Worm (Caenorhabditis elegans) whole organism, L4 larva: ENCODE measurements around the gene rme-4.
A peak's percentile ranks its signal among the peaks of the same experiment; 100 is the strongest.

Experiments
- F10B5.3 ChIP-seq: sonication (generic microtip); optimal IDR thresholded peaks from 2 replicates; lab custom pipeline; 2016; ENCODE audit warnings: mild to moderate bottlenecking, missing genetic modification characterization, missing compliant biosample characterization
- F37D6.2 ChIP-seq: sonication (generic microtip); optimal IDR thresholded peaks from 2 replicates; lab custom pipeline; 2016; ENCODE audit warnings: mild to moderate bottlenecking, missing genetic modification characterization, missing compliant biosample characterization
- F49E8.2 ChIP-seq: sonication (generic microtip); optimal IDR thresholded peaks from 2 replicates; lab custom pipeline; 2016; ENCODE audit warnings: missing compliant biosample characterization, mild to moderate bottlenecking, missing genetic modification characterization, borderline replicate concordance
- Y105C5A.15 ChIP-seq: fragments of 200-800 bp; sonication (Bioruptor generic); IDR thresholded peaks from 2 replicates; pipeline ENCODE4 v1.3.6; 2022; ENCODE audit warnings: missing genetic modification characterization, missing compliant biosample characterization
- Y5F2A.4 ChIP-seq: fragments of 200-800 bp; sonication (Bioruptor generic); optimal IDR thresholded peaks from 2 replicates; lab custom pipeline; 2018; ENCODE audit warnings: mild to moderate bottlenecking, missing genetic modification characterization, missing compliant biosample characterization
- ZK337.2 ChIP-seq: fragments of 200-800 bp; sonication (Bioruptor generic); IDR thresholded peaks from 2 replicates; pipeline ENCODE4 v1.3.6; 2022; ENCODE audit warnings: missing genetic modification reagents, missing genetic modification characterization, missing compliant biosample characterization
- aha-1 ChIP-seq: fragments of 150-350 bp; peaks from one replicate; lab custom pipeline; 2014; ENCODE audit warnings: missing biosample characterization, missing genetic modification characterization
- aly-2 ChIP-seq: sonication (generic microtip); optimal IDR thresholded peaks from 2 replicates; lab custom pipeline; 2018; ENCODE audit warnings: missing biosample characterization, missing genetic modification characterization
- ama-1 ChIP-seq: fragments of 150-350 bp; optimal IDR thresholded peaks from 2 replicates; lab custom pipeline; 2014; ENCODE audit warnings: inconsistent platforms, mixed read lengths
- arid-1 ChIP-seq: fragments of 200-800 bp; sonication (Bioruptor generic); conservative IDR thresholded peaks from 2 replicates; pipeline ENCODE4 v1.3.6; 2022; ENCODE audit warnings: missing genetic modification reagents, missing genetic modification characterization, missing compliant biosample characterization
- ceh-20 ChIP-seq: fragments of 200-800 bp; sonication (Bioruptor generic); IDR thresholded peaks from 2 replicates; pipeline ENCODE4 v1.3.6; 2022; ENCODE audit warnings: missing genetic modification reagents, missing genetic modification characterization, missing compliant biosample characterization
- ceh-28 ChIP-seq: fragments of 150-350 bp; optimal IDR thresholded peaks from 2 replicates; lab custom pipeline; 2014; ENCODE audit warnings: missing biosample characterization, missing genetic modification reagents, missing genetic modification characterization
- ceh-32 ChIP-seq: sonication (generic microtip); optimal IDR thresholded peaks from 2 replicates; lab custom pipeline; 2016; ENCODE audit warnings: mild to moderate bottlenecking, missing genetic modification characterization, missing compliant biosample characterization; ENCODE audit not compliant: poor library complexity
- cey-2 ChIP-seq: sonication (generic microtip); optimal IDR thresholded peaks from 3 replicates; lab custom pipeline; 2017; ENCODE audit warnings: missing genetic modification characterization, mild to moderate bottlenecking, missing compliant biosample characterization, antibody characterized with exemption, borderline replicate concordance; ENCODE audit not compliant: insufficient read depth
- daf-16 ChIP-seq, 3 experiments: sonication (generic microtip); optimal IDR thresholded peaks; 2 replicates each; lab custom pipeline; 2016 to 2017; ENCODE audit warnings: missing genetic modification characterization in 3 of 3, missing genetic modification reagents in 3 of 3, mild to moderate bottlenecking in 2 of 3, missing compliant biosample characterization in 2 of 3, missing biosample characterization in 1 of 3, moderate library complexity in 1 of 3
- dmd-6 ChIP-seq: fragments of 200-800 bp; sonication (Bioruptor generic); IDR thresholded peaks from 2 replicates; pipeline ENCODE4 v1.3.6; 2022; ENCODE audit warnings: missing genetic modification reagents, missing genetic modification characterization, missing compliant biosample characterization
- dmd-9 ChIP-seq: fragments of 200-800 bp; sonication (Bioruptor generic); IDR thresholded peaks from 2 replicates; pipeline ENCODE4 v1.3.6; 2022; ENCODE audit warnings: missing genetic modification reagents, missing genetic modification characterization, missing compliant biosample characterization
- dve-1 ChIP-seq: sonication (generic microtip); optimal IDR thresholded peaks from 2 replicates; lab custom pipeline; 2017; ENCODE audit warnings: antibody characterized with exemption, mild to moderate bottlenecking, missing genetic modification characterization, missing compliant biosample characterization; ENCODE audit not compliant: insufficient read depth
- egl-43 ChIP-seq: fragments of 200-800 bp; sonication (Bioruptor generic); IDR thresholded peaks from 2 replicates; pipeline ENCODE4 v1.3.6; 2022; ENCODE audit warnings: missing genetic modification reagents, missing genetic modification characterization, missing compliant biosample characterization
- hlh-11 ChIP-seq: fragments of 200-800 bp; sonication (Bioruptor generic); optimal IDR thresholded peaks from 2 replicates; lab custom pipeline; 2018; ENCODE audit warnings: mild to moderate bottlenecking, missing genetic modification characterization, missing compliant biosample characterization
- hlh-30 ChIP-seq: sonication (generic microtip); optimal IDR thresholded peaks from 2 replicates; lab custom pipeline; 2017; ENCODE audit warnings: antibody characterized with exemption, mild to moderate bottlenecking, missing genetic modification characterization, missing compliant biosample characterization; ENCODE audit not compliant: insufficient read depth
- hmg-1.1 ChIP-seq: fragments of 200-800 bp; sonication (Bioruptor generic); IDR thresholded peaks from 2 replicates; pipeline ENCODE4 v1.3.6; 2022; ENCODE audit warnings: missing genetic modification reagents, missing genetic modification characterization, missing compliant biosample characterization
- lin-29 ChIP-seq: fragments of 200-800 bp; sonication (Bioruptor generic); IDR thresholded peaks from 2 replicates; pipeline ENCODE4 v1.3.6; 2022; ENCODE audit warnings: missing genetic modification reagents, missing genetic modification characterization, missing compliant biosample characterization
- lsy-2 ChIP-seq, 2 experiments: fragments of 150-350 bp in 1 of 2; sonication (generic microtip) in 1 of 2; optimal IDR thresholded peaks; 2 replicates each; lab custom pipeline; 2014 to 2017; ENCODE audit warnings: missing biosample characterization in 2 of 2, missing genetic modification characterization in 2 of 2
- madf-5 ChIP-seq, 2 experiments: fragments of 200-800 bp; sonication (Bioruptor generic); IDR thresholded peaks; 2 replicates each; pipeline ENCODE4 v1.3.6; 2022; ENCODE audit warnings: missing compliant biosample characterization in 2 of 2, missing genetic modification characterization in 2 of 2
- mep-1 ChIP-seq: fragments of 150-350 bp; sonication (generic microtip); optimal IDR thresholded peaks from 3 replicates; lab custom pipeline; 2014; ENCODE audit warnings: missing biosample characterization, missing genetic modification characterization
- mes-2 ChIP-seq: sonication (generic microtip); optimal IDR thresholded peaks from 2 replicates; lab custom pipeline; 2016; ENCODE audit warnings: missing genotype, mild to moderate bottlenecking, missing genetic modification characterization, missing compliant biosample characterization; ENCODE audit not compliant: poor library complexity, severe bottlenecking
- nhr-10 ChIP-seq: fragments of 150-350 bp; optimal IDR thresholded peaks from 2 replicates; lab custom pipeline; 2014; ENCODE audit warnings: missing biosample characterization, missing genetic modification characterization
- nhr-102 ChIP-seq: sonication (generic microtip); optimal IDR thresholded peaks from 2 replicates; lab custom pipeline; 2016; ENCODE audit warnings: mild to moderate bottlenecking, missing genetic modification characterization, moderate library complexity, missing compliant biosample characterization
- nhr-11 ChIP-seq: fragments of 150-350 bp; optimal IDR thresholded peaks from 2 replicates; lab custom pipeline; 2014; ENCODE audit warnings: missing biosample characterization, missing genetic modification characterization
- nhr-28 ChIP-seq: fragments of 150-350 bp; optimal IDR thresholded peaks from 2 replicates; lab custom pipeline; 2014; ENCODE audit warnings: missing biosample characterization, missing genetic modification characterization
- nhr-77 ChIP-seq: fragments of 150-350 bp; optimal IDR thresholded peaks from 2 replicates; lab custom pipeline; 2014; ENCODE audit warnings: missing biosample characterization, missing genetic modification characterization
- pha-4 ChIP-seq, 2 experiments: fragments of 150-350 bp in 1 of 2; fragments of 200-800 bp in 1 of 2; sonication (Bioruptor generic) in 1 of 2; IDR thresholded peaks in 1 of 2; optimal IDR thresholded peaks in 1 of 2; 2 replicates each; pipeline versions ENCODE4 v1.3.6 to Lab custom; 2014 to 2022; ENCODE audit warnings: missing genetic modification characterization in 2 of 2, missing genetic modification reagents in 2 of 2, missing biosample characterization in 1 of 2, missing compliant biosample characterization in 1 of 2
- php-3 ChIP-seq: fragments of 200-800 bp; sonication (Bioruptor generic); IDR thresholded peaks from 2 replicates; pipeline ENCODE4 v1.3.6; 2022; ENCODE audit warnings: missing genetic modification reagents, missing genetic modification characterization, missing compliant biosample characterization
- rbr-2 ChIP-seq: sonication (generic microtip); optimal IDR thresholded peaks from 2 replicates; lab custom pipeline; 2016; ENCODE audit warnings: missing genotype, missing genetic modification characterization, missing compliant biosample characterization
- saeg-2 ChIP-seq: fragments of 200-800 bp; sonication (Bioruptor generic); IDR thresholded peaks from 2 replicates; pipeline ENCODE4 v1.3.6; 2022; ENCODE audit warnings: missing genetic modification reagents, missing genetic modification characterization, missing compliant biosample characterization
- skn-1 ChIP-seq: fragments of 150-350 bp; optimal IDR thresholded peaks from 2 replicates; lab custom pipeline; 2014; ENCODE audit warnings: missing biosample characterization, missing genetic modification characterization
- snpc-1.2 ChIP-seq: fragments of 200-800 bp; sonication (Bioruptor generic); IDR thresholded peaks from 2 replicates; pipeline ENCODE4 v1.3.6; 2022; ENCODE audit warnings: missing genetic modification reagents, missing genetic modification characterization, missing compliant biosample characterization
- spr-1 ChIP-seq: sonication (generic microtip); optimal IDR thresholded peaks from 2 replicates; lab custom pipeline; 2016; ENCODE audit warnings: mild to moderate bottlenecking, missing genetic modification characterization, missing compliant biosample characterization
- spr-3 ChIP-seq: fragments of 200-800 bp; sonication (Bioruptor generic); optimal IDR thresholded peaks from 2 replicates; lab custom pipeline; 2018; ENCODE audit warnings: mild to moderate bottlenecking, missing genetic modification characterization, missing compliant biosample characterization
- tag-97 ChIP-seq: fragments of 200-800 bp; sonication (Bioruptor generic); IDR thresholded peaks from 2 replicates; pipeline ENCODE4 v1.3.6; 2022; ENCODE audit warnings: missing genetic modification characterization, missing compliant biosample characterization
- unc-130 ChIP-seq: sonication (generic microtip); optimal IDR thresholded peaks from 2 replicates; lab custom pipeline; 2016; ENCODE audit warnings: missing genetic modification reagents, missing genetic modification characterization, missing compliant biosample characterization
- unc-62 ChIP-seq, 3 experiments: fragments of 150-350 bp in 1 of 3; sonication (generic microtip); optimal IDR thresholded peaks in 2 of 3; peaks in 1 of 3; 1 replicate in 1 of 3; 2 replicates in 2 of 3; lab custom pipeline; 2014 to 2017; ENCODE audit warnings: missing biosample characterization in 3 of 3, missing genetic modification characterization in 3 of 3, missing genetic modification reagents in 3 of 3, missing genotype in 1 of 3
- ztf-7 ChIP-seq: fragments of 150-350 bp; optimal IDR thresholded peaks from 2 replicates; lab custom pipeline; 2014; ENCODE audit warnings: missing biosample characterization, missing genetic modification characterization

Gene rme-4

ce11 chrX:10386408-10386807 lies 6.8 kb upstream of the rme-4 start, which contains the start of gene dyf-6:
Gene dyf-6 (minus strand): TSS chrX:10386508.
- TF ChIP-seq hmg-1.1 (GFP tag; lab: Robert Waterston, UW) (no peak), snpc-1.2 (no peak), aha-1 (tag; lab: Kevin White, UChicago) (peak; percentile 86), hlh-11 (tag; lab: Kevin White, UChicago) (no peak), nhr-10 (no peak), mep-1 (tag; lab: Kevin White, UChicago) (no peak), dmd-6 (no peak)

- TF ChIP-seq ceh-32 (tag; lab: Kevin White, UChicago), result no peak
Observed at ce11 chrX:10386001-10386400, 6.4 kb upstream of the rme-4 start.

ce11 chrX:10377663-10378062 lies 2.0 kb downstream of the rme-4 start:
- TF ChIP-seq arid-1 (GFP tag; lab: Robert Waterston, UW) (0 out of 2 replicates have a peak, but pooled peaks have one; percentile 11), skn-1 (tag; lab: Kevin White, UChicago) (no peak), ztf-7 (peak; percentile 67), Y5F2A.4 (GFP tag; lab: Kevin White, UChicago) (no peak), tag-97 (GFP tag; lab: Robert Waterston, UW) (no peak), F49E8.2 (tag; lab: Kevin White, UChicago) (no peak), lsy-2 (tag; optimal IDR thresholded peaks at IDR 0.05; lab: Kevin White, UChicago) (peak; percentile 46 to 92), nhr-11 (tag; lab: Kevin White, UChicago) (peak; percentile 85), ZK337.2 (GFP tag; lab: Robert Waterston, UW) (no peak), madf-5 (GFP tag; IDR thresholded peaks at IDR 0.05; lab: Robert Waterston, UW) (no peak), nhr-77 (tag; lab: Kevin White, UChicago) (peak; percentile 28), daf-16 (GFP tag; optimal IDR thresholded peaks at IDR 0.05; lab: Kevin White, UChicago) (peak in 1 of 2 experiments; percentile 76), daf-16 (tag; optimal IDR thresholded peaks at IDR 0.05; lab: Kevin White, UChicago) (peak; percentile 64), nhr-102 (tag; lab: Kevin White, UChicago) (no peak), ceh-20 (GFP tag; lab: Robert Waterston, UW) (peak; percentile 80), hlh-30 (tag; lab: Kevin White, UChicago) (peak; percentile 98), mes-2 (tag; lab: Kevin White, UChicago) (peak; percentile 88), dmd-9 (GFP tag; lab: Robert Waterston, UW) (0 out of 2 replicates have a peak, but pooled peaks have one; percentile 14), unc-130 (GFP tag; lab: Kevin White, UChicago) (no peak), rbr-2 (peak; percentile 92), nhr-28 (tag; lab: Kevin White, UChicago) (peak; percentile 73), F37D6.2 (tag; lab: Kevin White, UChicago) (peak; percentile 77), unc-62 (GFP tag; optimal IDR thresholded peaks at IDR 0.05 in 1 of 2; lab: Kevin White, UChicago) (peak in 1 of 2 experiments; percentile 99), unc-62 (tag; optimal IDR thresholded peaks at IDR 0.05; lab: Kevin White, UChicago) (no peak), spr-3 (GFP tag; lab: Kevin White, UChicago) (no peak), F10B5.3 (tag; lab: Kevin White, UChicago) (peak; percentile 13), cey-2 (tag; lab: Kevin White, UChicago) (no peak), ceh-32 (tag; lab: Kevin White, UChicago) (peak; percentile 64), ceh-28 (tag; lab: Kevin White, UChicago) (no peak), lin-29 (peak; percentile 46; the same call in 1 of the 2 replicates), aha-1 (tag; lab: Kevin White, UChicago) (peak; percentile 96), egl-43 (GFP tag; lab: Robert Waterston, UW) (peak; percentile 55; the same call in 1 of the 2 replicates), saeg-2 (no peak), ama-1 (no peak), aly-2 (no peak), pha-4 (GFP tag; IDR thresholded peaks at IDR 0.05; lab: Robert Waterston, UW) (peak; percentile 70), pha-4 (tag; optimal IDR thresholded peaks at IDR 0.05; lab: Kevin White, UChicago) (peak; percentile 33), dve-1 (peak; percentile 96), php-3 (GFP tag; lab: Robert Waterston, UW) (0 out of 2 replicates have a peak, but pooled peaks have one; percentile 42), spr-1 (tag; lab: Kevin White, UChicago) (no peak), Y105C5A.15 (GFP tag; lab: Robert Waterston, UW) (no peak), hmg-1.1 (GFP tag; lab: Robert Waterston, UW) (peak; percentile 84)
